Worm (Caenorhabditis elegans) whole organism, L4 larva: ENCODE data around the gene C04C3.9.

Experiments
- F26F4.8 ChIP-seq: fragments of 200-800 bp; sonication (Bioruptor generic); conservative IDR thresholded peaks from 2 replicates; pipeline ENCODE4 v1.3.6; 2022; ENCODE audit warnings: missing genetic modification characterization, missing compliant biosample characterization
- F49E8.2 ChIP-seq: sonication (generic microtip); optimal IDR thresholded peaks from 2 replicates; lab custom pipeline; 2016; ENCODE audit warnings: missing compliant biosample characterization, mild to moderate bottlenecking, missing genetic modification characterization, borderline replicate concordance
- T26A8.4 ChIP-seq: fragments of 200-800 bp; sonication (Bioruptor generic); IDR thresholded peaks from 2 replicates; pipeline ENCODE4 v1.3.6; 2022; ENCODE audit warnings: missing genetic modification characterization, missing compliant biosample characterization
- ZK546.5 ChIP-seq, 2 experiments: sonication (generic microtip); optimal IDR thresholded peaks; 2 replicates each; lab custom pipeline; 2017; ENCODE audit warnings: missing biosample characterization in 2 of 2, missing genetic modification characterization in 2 of 2
- ceh-28 ChIP-seq: fragments of 150-350 bp; optimal IDR thresholded peaks from 2 replicates; lab custom pipeline; 2014; ENCODE audit warnings: missing biosample characterization, missing genetic modification reagents, missing genetic modification characterization
- cey-2 ChIP-seq: sonication (generic microtip); optimal IDR thresholded peaks from 3 replicates; lab custom pipeline; 2017; ENCODE audit warnings: missing genetic modification characterization, mild to moderate bottlenecking, missing compliant biosample characterization, antibody characterized with exemption, borderline replicate concordance; ENCODE audit not compliant: insufficient read depth
- daf-16 ChIP-seq, 3 experiments: sonication (generic microtip); optimal IDR thresholded peaks; 2 replicates each; lab custom pipeline; 2016 to 2017; ENCODE audit warnings: missing genetic modification characterization in 3 of 3, missing genetic modification reagents in 3 of 3, mild to moderate bottlenecking in 2 of 3, missing compliant biosample characterization in 2 of 3, missing biosample characterization in 1 of 3, moderate library complexity in 1 of 3
- dmd-6 ChIP-seq: fragments of 200-800 bp; sonication (Bioruptor generic); IDR thresholded peaks from 2 replicates; pipeline ENCODE4 v1.3.6; 2022; ENCODE audit warnings: missing genetic modification reagents, missing genetic modification characterization, missing compliant biosample characterization
- duxl-1 ChIP-seq: sonication (generic microtip); optimal IDR thresholded peaks from 2 replicates; lab custom pipeline; 2016; ENCODE audit warnings: mild to moderate bottlenecking, missing genetic modification characterization, moderate library complexity, missing compliant biosample characterization; ENCODE audit not compliant: poor library complexity
- fos-1 ChIP-seq: fragments of 150-350 bp; optimal IDR thresholded peaks from 2 replicates; lab custom pipeline; 2014; ENCODE audit warnings: missing biosample characterization, missing genetic modification characterization
- jun-1 ChIP-seq: fragments of 150-350 bp; optimal IDR thresholded peaks from 2 replicates; lab custom pipeline; 2014; ENCODE audit warnings: missing biosample characterization, missing genetic modification reagents, missing genetic modification characterization
- lim-7 ChIP-seq: fragments of 200-800 bp; sonication (Bioruptor generic); IDR thresholded peaks from 2 replicates; pipeline ENCODE4 v1.3.6; 2022; ENCODE audit warnings: missing genetic modification characterization, missing compliant biosample characterization
- lin-1 ChIP-seq: fragments of 200-800 bp; sonication (Bioruptor generic); IDR thresholded peaks from 2 replicates; pipeline ENCODE4 v1.3.6; 2022; ENCODE audit warnings: missing genetic modification reagents, missing genetic modification characterization, missing compliant biosample characterization
- lin-15B ChIP-seq: fragments of 150-350 bp; sonication (generic microtip); optimal IDR thresholded peaks from 3 replicates; lab custom pipeline; 2014; ENCODE audit warnings: missing biosample characterization, missing genetic modification characterization
- lin-29 ChIP-seq: fragments of 200-800 bp; sonication (Bioruptor generic); IDR thresholded peaks from 2 replicates; pipeline ENCODE4 v1.3.6; 2022; ENCODE audit warnings: missing genetic modification reagents, missing genetic modification characterization, missing compliant biosample characterization
- lir-3 ChIP-seq: sonication (generic microtip); optimal IDR thresholded peaks from 2 replicates; lab custom pipeline; 2016; ENCODE audit warnings: mild to moderate bottlenecking, missing genetic modification characterization, missing compliant biosample characterization
- lsy-2 ChIP-seq, 2 experiments: fragments of 150-350 bp in 1 of 2; sonication (generic microtip) in 1 of 2; optimal IDR thresholded peaks; 2 replicates each; lab custom pipeline; 2014 to 2017; ENCODE audit warnings: missing biosample characterization in 2 of 2, missing genetic modification characterization in 2 of 2
- madf-5 ChIP-seq, 2 experiments: fragments of 200-800 bp; sonication (Bioruptor generic); IDR thresholded peaks; 2 replicates each; pipeline ENCODE4 v1.3.6; 2022; ENCODE audit warnings: missing compliant biosample characterization in 2 of 2, missing genetic modification characterization in 2 of 2
- mdt-29 ChIP-seq: fragments of 200-800 bp; sonication (Bioruptor generic); IDR thresholded peaks from 2 replicates; pipeline ENCODE4 v1.3.6; 2022; ENCODE audit warnings: missing genetic modification reagents, missing genetic modification characterization, missing compliant biosample characterization
- mep-1 ChIP-seq: fragments of 150-350 bp; sonication (generic microtip); optimal IDR thresholded peaks from 3 replicates; lab custom pipeline; 2014; ENCODE audit warnings: missing biosample characterization, missing genetic modification characterization
- mes-2 ChIP-seq: sonication (generic microtip); optimal IDR thresholded peaks from 2 replicates; lab custom pipeline; 2016; ENCODE audit warnings: missing genotype, mild to moderate bottlenecking, missing genetic modification characterization, missing compliant biosample characterization; ENCODE audit not compliant: poor library complexity, severe bottlenecking
- nhr-10 ChIP-seq: fragments of 150-350 bp; optimal IDR thresholded peaks from 2 replicates; lab custom pipeline; 2014; ENCODE audit warnings: missing biosample characterization, missing genetic modification characterization
- nhr-102 ChIP-seq: sonication (generic microtip); optimal IDR thresholded peaks from 2 replicates; lab custom pipeline; 2016; ENCODE audit warnings: mild to moderate bottlenecking, missing genetic modification characterization, moderate library complexity, missing compliant biosample characterization
- nhr-111 ChIP-seq: fragments of 200-800 bp; sonication (Bioruptor generic); optimal IDR thresholded peaks from 2 replicates; lab custom pipeline; 2018; ENCODE audit warnings: mild to moderate bottlenecking, missing genetic modification characterization, missing compliant biosample characterization
- nhr-237 ChIP-seq: sonication (generic microtip); optimal IDR thresholded peaks from 2 replicates; lab custom pipeline; 2017; ENCODE audit warnings: missing biosample characterization, missing genetic modification characterization
- nhr-28 ChIP-seq: fragments of 150-350 bp; optimal IDR thresholded peaks from 2 replicates; lab custom pipeline; 2014; ENCODE audit warnings: missing biosample characterization, missing genetic modification characterization
- nhr-42 ChIP-seq: fragments of 200-800 bp; sonication (Bioruptor generic); IDR thresholded peaks from 2 replicates; pipeline ENCODE4 v1.3.6; 2022; ENCODE audit warnings: missing genetic modification characterization, missing compliant biosample characterization
- nhr-48 ChIP-seq: sonication (generic microtip); optimal IDR thresholded peaks from 2 replicates; lab custom pipeline; 2016; ENCODE audit warnings: mild to moderate bottlenecking, missing genetic modification characterization, missing compliant biosample characterization
- nhr-6 ChIP-seq: fragments of 150-350 bp; optimal IDR thresholded peaks from 2 replicates; lab custom pipeline; 2014; ENCODE audit warnings: missing biosample characterization, missing genetic modification characterization
- pha-4 ChIP-seq, 2 experiments: fragments of 150-350 bp in 1 of 2; fragments of 200-800 bp in 1 of 2; sonication (Bioruptor generic) in 1 of 2; IDR thresholded peaks in 1 of 2; optimal IDR thresholded peaks in 1 of 2; 2 replicates each; pipeline versions ENCODE4 v1.3.6 to Lab custom; 2014 to 2022; ENCODE audit warnings: missing genetic modification characterization in 2 of 2, missing genetic modification reagents in 2 of 2, missing biosample characterization in 1 of 2, missing compliant biosample characterization in 1 of 2
- php-3 ChIP-seq: fragments of 200-800 bp; sonication (Bioruptor generic); IDR thresholded peaks from 2 replicates; pipeline ENCODE4 v1.3.6; 2022; ENCODE audit warnings: missing genetic modification reagents, missing genetic modification characterization, missing compliant biosample characterization
- pqm-1 ChIP-seq: sonication (generic microtip); optimal IDR thresholded peaks from 2 replicates; lab custom pipeline; 2017; ENCODE audit warnings: missing biosample characterization, missing genetic modification characterization
- snpc-1.2 ChIP-seq: fragments of 200-800 bp; sonication (Bioruptor generic); IDR thresholded peaks from 2 replicates; pipeline ENCODE4 v1.3.6; 2022; ENCODE audit warnings: missing genetic modification reagents, missing genetic modification characterization, missing compliant biosample characterization
- spr-1 ChIP-seq: sonication (generic microtip); optimal IDR thresholded peaks from 2 replicates; lab custom pipeline; 2016; ENCODE audit warnings: mild to moderate bottlenecking, missing genetic modification characterization, missing compliant biosample characterization
- tra-1 ChIP-seq: fragments of 200-800 bp; sonication (Bioruptor generic); IDR thresholded peaks from 2 replicates; pipeline ENCODE4 v1.3.6; 2022; ENCODE audit warnings: missing genetic modification reagents, missing genetic modification characterization, missing compliant biosample characterization
- unc-130 ChIP-seq: sonication (generic microtip); optimal IDR thresholded peaks from 2 replicates; lab custom pipeline; 2016; ENCODE audit warnings: missing genetic modification reagents, missing genetic modification characterization, missing compliant biosample characterization
- unc-62 ChIP-seq, 3 experiments: fragments of 150-350 bp in 1 of 3; sonication (generic microtip); optimal IDR thresholded peaks in 2 of 3; peaks in 1 of 3; 1 replicate in 1 of 3; 2 replicates in 2 of 3; lab custom pipeline; 2014 to 2017; ENCODE audit warnings: missing biosample characterization in 3 of 3, missing genetic modification characterization in 3 of 3, missing genetic modification reagents in 3 of 3, missing genotype in 1 of 3
- vab-7 ChIP-seq: fragments of 200-800 bp; sonication (Bioruptor generic); IDR thresholded peaks from 2 replicates; pipeline ENCODE4 v1.3.6; 2022; ENCODE audit warnings: missing genetic modification reagents, missing genetic modification characterization, missing compliant biosample characterization
- zfp-3 ChIP-seq: fragments of 200-800 bp; sonication (Bioruptor generic); conservative IDR thresholded peaks from 2 replicates; pipeline ENCODE4 v1.3.6; 2022; ENCODE audit warnings: missing genetic modification reagents, missing genetic modification characterization, missing compliant biosample characterization

C04C3.9 gene

ce11 chrIV:3422516-3422915, 5.8 kb downstream of the C04C3.9 start, which contains the start of gene C04C3.6:
Gene C04C3.6 (minus strand): TSS chrIV:3422616.
- TF ChIP-seq mdt-29 (GFP tag; lab: Robert Waterston, UW), result no peak
- no peak for TF ChIP-seq spr-1
- TF ChIP-seq F26F4.8 (GFP tag; lab: Robert Waterston, UW), result no peak
- TF ChIP-seq lin-1 (GFP tag; lab: Robert Waterston, UW), result no peak
- no peak for TF ChIP-seq lsy-2 (tag; optimal IDR thresholded peaks at IDR 0.05; lab: Kevin White, UChicago)
- no peak for TF ChIP-seq vab-7 (GFP tag; lab: Robert Waterston, UW)
- TF ChIP-seq unc-62 (GFP tag; optimal IDR thresholded peaks at IDR 0.05 in 1 of 2; lab: Kevin White, UChicago), result no peak
- TF ChIP-seq unc-62 (tag; optimal IDR thresholded peaks at IDR 0.05; lab: Kevin White, UChicago), result no peak
- TF ChIP-seq nhr-111 (GFP tag; lab: Kevin White, UChicago), result no peak
- no peak for TF ChIP-seq pha-4 (GFP tag; IDR thresholded peaks at IDR 0.05; lab: Robert Waterston, UW)
- TF ChIP-seq pha-4 (tag; optimal IDR thresholded peaks at IDR 0.05; lab: Kevin White, UChicago), result no peak
- no peak for TF ChIP-seq nhr-102 (tag; lab: Kevin White, UChicago)

DNA sequence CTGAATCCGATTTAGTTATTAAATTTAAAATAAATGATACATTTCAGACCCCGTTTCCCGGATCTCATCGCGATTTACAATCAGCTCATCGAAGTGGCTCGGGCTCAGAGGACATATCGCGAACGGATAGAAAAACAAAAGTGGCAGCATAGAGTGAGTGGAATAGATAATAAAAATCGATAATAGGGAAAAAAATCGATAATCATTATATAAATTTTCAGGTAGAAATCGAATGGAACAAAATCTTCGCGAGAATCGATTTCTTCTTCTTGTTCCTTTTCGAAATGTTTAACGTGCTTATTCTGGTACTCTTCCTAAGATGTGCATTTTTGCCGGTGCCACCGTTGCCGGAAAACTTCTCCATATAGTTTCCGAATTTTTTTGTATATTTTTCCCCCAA, 9.6 kb downstream of the C04C3.9 start:
- TF ChIP-seq T26A8.4 (GFP tag; lab: Robert Waterston, UW), result no peak
- peak; percentile 61 for TF ChIP-seq ceh-28 (tag; lab: Kevin White, UChicago)
- TF ChIP-seq lim-7 (GFP tag; lab: Robert Waterston, UW), result no peak
- TF ChIP-seq snpc-1.2 (GFP tag; lab: Robert Waterston, UW), result no peak

- TF ChIP-seq ceh-28 (tag; lab: Kevin White, UChicago), result no peak
Observed at ce11 chrIV:3415383-3415782, 13.0 kb downstream of the C04C3.9 start, which contains the start of gene lgc-9. Gene lgc-9 (plus strand): TSS chrIV:3415683.

- TF ChIP-seq madf-5 (GFP tag; IDR thresholded peaks at IDR 0.05; lab: Robert Waterston, UW), result no peak
- TF ChIP-seq php-3 (GFP tag; lab: Robert Waterston, UW), result no peak
- TF ChIP-seq nhr-28, result peak; percentile 20
- no peak for TF ChIP-seq nhr-48 (tag; lab: Kevin White, UChicago)
- no peak for TF ChIP-seq daf-16 (GFP tag; optimal IDR thresholded peaks at IDR 0.05; lab: Kevin White, UChicago)
- TF ChIP-seq daf-16 (tag; optimal IDR thresholded peaks at IDR 0.05; lab: Kevin White, UChicago), result peak; percentile 2
- no peak for TF ChIP-seq nhr-42 (GFP tag; lab: Robert Waterston, UW)
- TF ChIP-seq pqm-1, result peak; percentile 49
- TF ChIP-seq tra-1, result no peak
Observed at ce11 chrIV:3400941-3401340, 27.4 kb downstream of the C04C3.9 start.

DNA sequence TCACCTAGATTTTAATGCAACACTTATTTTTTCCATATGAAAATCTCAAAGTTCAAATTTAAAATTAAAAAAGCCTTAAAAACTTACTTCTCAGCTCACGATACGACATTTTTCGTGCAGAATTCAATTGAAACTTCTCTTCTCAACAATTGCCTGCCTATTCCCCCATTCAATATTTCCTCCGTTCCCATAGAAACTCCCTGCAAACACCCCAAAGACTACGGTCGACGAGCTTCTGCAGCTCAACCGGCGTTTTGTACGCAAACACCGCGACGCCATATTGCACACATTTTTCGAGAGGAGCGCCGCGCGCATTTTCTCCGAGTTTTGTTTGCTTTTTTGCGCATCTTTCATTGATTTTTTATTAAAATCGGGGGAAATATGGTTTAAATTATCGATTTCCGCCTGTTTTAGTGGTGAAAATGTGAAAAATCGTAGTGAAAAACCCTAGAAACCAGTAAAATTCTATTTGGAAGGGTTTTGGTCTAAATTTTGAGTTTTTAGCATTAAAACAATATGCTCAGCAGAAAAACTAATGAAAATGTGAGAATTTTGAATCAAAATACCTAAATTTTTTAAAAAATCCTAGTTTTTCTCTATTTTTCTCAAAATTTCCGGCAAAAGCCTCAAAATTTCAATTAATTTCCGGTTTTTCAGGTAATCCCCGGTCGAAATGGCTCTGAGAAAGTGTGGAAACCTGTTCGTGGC, 29.2 kb downstream of the C04C3.9 start, which contains the start of the genes dyf-3 and pdhb-1:
Gene dyf-3, minus strand, starts transcription at position 217 of the 708 bp plus-strand sequence.
Gene pdhb-1, plus strand, starts transcription at position 658 of the 708 bp plus-strand sequence.
- TF ChIP-seq nhr-237 (tag; lab: Kevin White, UChicago) (no peak), unc-130 (GFP tag; lab: Kevin White, UChicago) (no peak), zfp-3 (no peak), lin-15B (tag; lab: Kevin White, UChicago) (no peak), ZK546.5 (tag; optimal IDR thresholded peaks at IDR 0.05; lab: Kevin White, UChicago) (no peak), lir-3 (tag; lab: Kevin White, UChicago) (no peak), lin-1 (GFP tag; lab: Robert Waterston, UW) (no peak), lin-29 (GFP tag; lab: Robert Waterston, UW) (no peak), jun-1 (tag; lab: Kevin White, UChicago) (no peak), mep-1 (tag; lab: Kevin White, UChicago) (no peak), mes-2 (peak; percentile 73), nhr-10 (tag; lab: Kevin White, UChicago) (no peak), dmd-6 (no peak; the same call in 1 of the 2 replicates), fos-1 (tag; lab: Kevin White, UChicago) (no peak), F49E8.2 (tag; lab: Kevin White, UChicago) (no peak), cey-2 (tag; lab: Kevin White, UChicago) (no peak), tra-1 (no peak), lsy-2 (tag; optimal IDR thresholded peaks at IDR 0.05; lab: Kevin White, UChicago) (peak; percentile 0 to 94), pha-4 (GFP tag; IDR thresholded peaks at IDR 0.05; lab: Robert Waterston, UW) (no peak), pha-4 (tag; optimal IDR thresholded peaks at IDR 0.05; lab: Kevin White, UChicago) (no peak), duxl-1 (tag; lab: Kevin White, UChicago) (no peak), mdt-29 (GFP tag; lab: Robert Waterston, UW) (no peak), spr-1 (no peak), vab-7 (GFP tag; lab: Robert Waterston, UW) (no peak), nhr-42 (GFP tag; lab: Robert Waterston, UW) (no peak), nhr-6 (tag; lab: Kevin White, UChicago) (no peak)
